Fruit fly (Drosophila melanogaster) whole organism, embryonic: ENCODE measurements around the gene CG13364.

Experiments used
- CG7745 ChIP-seq: fragments of 200-800 bp; sonication (Bioruptor generic); optimal IDR thresholded peaks from 2 replicates; lab custom pipeline; 2018; ENCODE audit warnings: missing biosample characterization, mild to moderate bottlenecking, missing genetic modification characterization, moderate library complexity
- CG8388 ChIP-seq: fragments of 200-800 bp; sonication (Bioruptor generic); optimal IDR thresholded peaks from 2 replicates; lab custom pipeline; 2019; ENCODE audit warnings: missing biosample characterization, mild to moderate bottlenecking, missing genetic modification characterization, moderate library complexity
- CG8478 ChIP-seq: fragments of >200 bp; optimal IDR thresholded peaks from 2 replicates; lab custom pipeline; 2018
- Ets97D ChIP-seq: fragments of 200-800 bp; sonication (Bioruptor generic); optimal IDR thresholded peaks from 3 replicates; lab custom pipeline; 2016; ENCODE audit warnings: missing biosample characterization, missing genetic modification characterization
- Mes4 ChIP-seq: fragments of 200-800 bp; sonication (Bioruptor generic); optimal IDR thresholded peaks from 2 replicates; lab custom pipeline; 2016; ENCODE audit warnings: missing biosample characterization, missing genetic modification characterization
- dati ChIP-seq: fragments of 200-800 bp; sonication (Bioruptor generic); IDR thresholded peaks from 2 replicates; pipeline ENCODE4 v1.3.6; 2022; ENCODE audit warnings: missing biosample characterization, missing genetic modification characterization
- slou ChIP-seq: fragments of 200-800 bp; sonication (Bioruptor generic); optimal IDR thresholded peaks from 3 replicates; lab custom pipeline; 2016; ENCODE audit warnings: missing biosample characterization, missing genetic modification characterization

- TF ChIP-seq Ets97D (GFP tag; lab: Kevin White, UChicago) (no peak), Mes4 (GFP tag; lab: Kevin White, UChicago) (no peak), dati (GFP tag; lab: Robert Waterston, UW) (no peak), CG8388 (GFP tag; lab: Kevin White, UChicago) (no peak), slou (GFP tag; lab: Kevin White, UChicago) (no peak), CG7745 (tag; lab: Kevin White, UChicago) (no peak), CG8478 (lab: Kevin White, UChicago) (no peak)
These were observed 25.3 kb downstream of the CG13364 start for dm6 chrX:599727-600126.
